Fruit fly (Drosophila melanogaster) whole organism, embryonic: ENCODE results near the gene CG34138.

ENCODE experiments used
- ATbp ChIP-seq: fragments of 200-800 bp; sonication (Bioruptor generic); optimal IDR thresholded peaks from 2 replicates; lab custom pipeline; 2017; ENCODE audit warnings: missing biosample characterization, mild to moderate bottlenecking, missing genetic modification characterization, missing genetic modification reagents
- C15 ChIP-seq: fragments of 200-800 bp; sonication (Bioruptor generic); IDR thresholded peaks from 3 replicates; pipeline ENCODE4 v1.3.6; 2022; ENCODE audit warnings: missing biosample characterization, missing genetic modification characterization
- CG10267 ChIP-seq: fragments of 200-800 bp; sonication (Bioruptor generic); optimal IDR thresholded peaks from 2 replicates; lab custom pipeline; 2018; ENCODE audit warnings: missing biosample characterization, mild to moderate bottlenecking, missing genetic modification characterization, moderate library complexity
- CG10274 ChIP-seq: fragments of 200-800 bp; sonication (Bioruptor generic); optimal IDR thresholded peaks from 3 replicates; lab custom pipeline; 2017; ENCODE audit warnings: missing biosample characterization, mild to moderate bottlenecking, missing genetic modification characterization
- CG10431 ChIP-seq: fragments of 200-800 bp; sonication (Bioruptor generic); optimal IDR thresholded peaks from 3 replicates; lab custom pipeline; 2018; ENCODE audit warnings: missing biosample characterization, mild to moderate bottlenecking, missing genetic modification characterization
- CG11695 ChIP-seq: fragments of 200-800 bp; sonication (Bioruptor generic); IDR thresholded peaks from 3 replicates; pipeline ENCODE4 v1.3.6; 2022; ENCODE audit warnings: missing biosample characterization, missing genetic modification characterization
- CG12071 ChIP-seq: fragments of 200-800 bp; sonication (Bioruptor generic); optimal IDR thresholded peaks from 3 replicates; lab custom pipeline; 2018; ENCODE audit warnings: missing biosample characterization, mild to moderate bottlenecking, missing genetic modification characterization
- CG13123 ChIP-seq: fragments of 200-800 bp; sonication (Bioruptor generic); optimal IDR thresholded peaks from 2 replicates; lab custom pipeline; 2016; ENCODE audit warnings: missing biosample characterization, missing genetic modification characterization
- CG13894 ChIP-seq: fragments of 200-800 bp; sonication (Bioruptor generic); optimal IDR thresholded peaks from 3 replicates; lab custom pipeline; 2018; ENCODE audit warnings: missing biosample characterization, mild to moderate bottlenecking, missing genetic modification characterization, moderate library complexity
- CG14667 ChIP-seq: fragments of 200-800 bp; sonication (Bioruptor generic); IDR thresholded peaks from 2 replicates; pipeline ENCODE4 v1.3.6; 2022; ENCODE audit warnings: missing biosample characterization, missing genetic modification characterization
- CG15514 ChIP-seq: fragments of 200-800 bp; sonication (Bioruptor generic); optimal IDR thresholded peaks from 3 replicates; lab custom pipeline; 2017; ENCODE audit warnings: missing biosample characterization, missing genetic modification characterization, mild to moderate bottlenecking, moderate library complexity, missing genetic modification reagents
- CG18599 ChIP-seq: fragments of 200-800 bp; sonication (Bioruptor generic); optimal IDR thresholded peaks from 3 replicates; lab custom pipeline; 2017; ENCODE audit warnings: missing biosample characterization, missing genetic modification characterization, mild to moderate bottlenecking, moderate library complexity, missing genetic modification reagents
- CG2678 ChIP-seq: fragments of 200-800 bp; sonication (Bioruptor generic); optimal IDR thresholded peaks from 3 replicates; lab custom pipeline; 2019; ENCODE audit warnings: missing biosample characterization, mild to moderate bottlenecking, missing genetic modification characterization, moderate library complexity
- CG30403 ChIP-seq: fragments of 200-800 bp; sonication (Bioruptor generic); optimal IDR thresholded peaks from 3 replicates; lab custom pipeline; 2016; ENCODE audit warnings: missing biosample characterization, missing genetic modification characterization
- CG3838 ChIP-seq: fragments of 200-800 bp; sonication (Bioruptor generic); optimal IDR thresholded peaks from 3 replicates; lab custom pipeline; 2016; ENCODE audit warnings: missing biosample characterization, missing genetic modification characterization
- CG42726 ChIP-seq: fragments of 200-800 bp; sonication (Bioruptor generic); IDR thresholded peaks from 2 replicates; pipeline ENCODE4 v1.3.6; 2022; ENCODE audit warnings: missing biosample characterization, missing genetic modification characterization; ENCODE audit not compliant: partially characterized antibody
- CG4854 ChIP-seq: fragments of 200-800 bp; sonication (Bioruptor generic); optimal IDR thresholded peaks from 2 replicates; lab custom pipeline; 2016; ENCODE audit warnings: missing biosample characterization, missing genetic modification characterization, inconsistent platforms
- CG6654 ChIP-seq: fragments of 200-800 bp; sonication (Bioruptor generic); optimal IDR thresholded peaks from 2 replicates; lab custom pipeline; 2017; ENCODE audit warnings: missing biosample characterization, mild to moderate bottlenecking, missing genetic modification characterization
- CG6689 ChIP-seq: fragments of 200-800 bp; sonication (Bioruptor generic); IDR thresholded peaks from 2 replicates; pipeline ENCODE4 v1.3.6; 2022; ENCODE audit warnings: missing biosample characterization, missing genetic modification characterization
- CG7786 ChIP-seq: fragments of 200-800 bp; sonication (Bioruptor generic); optimal IDR thresholded peaks from 2 replicates; lab custom pipeline; 2016; ENCODE audit warnings: missing biosample characterization, missing genetic modification characterization
- CG9817 ChIP-seq: fragments of 200-800 bp; sonication (Bioruptor generic); optimal IDR thresholded peaks from 2 replicates; lab custom pipeline; 2018; ENCODE audit warnings: missing biosample characterization, mild to moderate bottlenecking, missing genetic modification characterization, moderate library complexity
- CHES-1-like ChIP-seq: fragments of 200-800 bp; sonication (Bioruptor generic); optimal IDR thresholded peaks from 2 replicates; lab custom pipeline; 2016; ENCODE audit warnings: missing biosample characterization, missing genetic modification characterization
- Dek ChIP-seq: fragments of 200-800 bp; sonication (Bioruptor generic); optimal IDR thresholded peaks from 3 replicates; lab custom pipeline; 2019; ENCODE audit warnings: missing biosample characterization, mild to moderate bottlenecking, missing genetic modification characterization, moderate library complexity
- ERR ChIP-seq: fragments of 200-800 bp; sonication (Bioruptor generic); optimal IDR thresholded peaks from 2 replicates; lab custom pipeline; 2016; ENCODE audit warnings: missing biosample characterization, missing genetic modification characterization
- Ets65A ChIP-seq: fragments of 200-800 bp; sonication (Bioruptor generic); peaks from one replicate; lab custom pipeline; 2016; ENCODE audit warnings: missing biosample characterization, missing genetic modification characterization
- HLHmδ ChIP-seq: fragments of 200-800 bp; sonication (Bioruptor generic); optimal IDR thresholded peaks from 2 replicates; lab custom pipeline; 2018; ENCODE audit warnings: missing biosample characterization, mild to moderate bottlenecking, missing genetic modification characterization, moderate library complexity
- Hey ChIP-seq: fragments of 200-800 bp; sonication (Bioruptor generic); optimal IDR thresholded peaks from 3 replicates; lab custom pipeline; 2018; ENCODE audit warnings: missing biosample characterization, mild to moderate bottlenecking, missing genetic modification characterization
- HmgD ChIP-seq: fragments of 200-800 bp; sonication (Bioruptor generic); optimal IDR thresholded peaks from 3 replicates; lab custom pipeline; 2016; ENCODE audit warnings: missing biosample characterization, missing genetic modification characterization
- Neu2 ChIP-seq: fragments of 200-800 bp; sonication (Bioruptor generic); optimal IDR thresholded peaks from 3 replicates; lab custom pipeline; 2016; ENCODE audit warnings: missing biosample characterization, missing genetic modification characterization, borderline replicate concordance
- Pdp1 ChIP-seq, 2 experiments: fragments of 200-800 bp; sonication (Bioruptor generic); optimal IDR thresholded peaks; 3 replicates each; lab custom pipeline; 2016; ENCODE audit warnings: missing biosample characterization in 2 of 2, missing genetic modification characterization in 2 of 2, mild to moderate bottlenecking in 1 of 2, moderate library complexity in 1 of 2
- Poxn ChIP-seq: fragments of 200-800 bp; sonication (Bioruptor generic); IDR thresholded peaks from 2 replicates; pipeline ENCODE4 v1.3.6; 2022; ENCODE audit warnings: missing biosample characterization, missing genetic modification characterization
- Sry-δ ChIP-seq: fragments of 200-800 bp; sonication (Bioruptor generic); optimal IDR thresholded peaks from 2 replicates; lab custom pipeline; 2016; ENCODE audit warnings: missing biosample characterization, missing genetic modification characterization
- Usf ChIP-seq: fragments of 200-800 bp; sonication (Bioruptor generic); optimal IDR thresholded peaks from 2 replicates; lab custom pipeline; 2017; ENCODE audit warnings: missing genotype, missing biosample characterization, missing genetic modification characterization
- ac ChIP-seq: fragments of 200-800 bp; sonication (Bioruptor generic); optimal IDR thresholded peaks from 3 replicates; lab custom pipeline; 2017; ENCODE audit warnings: missing biosample characterization, mild to moderate bottlenecking, missing genetic modification characterization
- br ChIP-seq: fragments of >200 bp; optimal IDR thresholded peaks from 2 replicates; lab custom pipeline; 2017
- cato ChIP-seq: fragments of 200-800 bp; sonication (Bioruptor generic); optimal IDR thresholded peaks from 2 replicates; lab custom pipeline; 2016; ENCODE audit warnings: missing biosample characterization, missing genetic modification characterization, borderline replicate concordance
- da ChIP-seq: fragments of 200-800 bp; sonication (Bioruptor generic); optimal IDR thresholded peaks from 2 replicates; lab custom pipeline; 2016; ENCODE audit warnings: missing biosample characterization, missing genetic modification characterization
- fd64A ChIP-seq: fragments of 200-800 bp; sonication (Bioruptor generic); optimal IDR thresholded peaks from 3 replicates; lab custom pipeline; 2018; ENCODE audit warnings: missing biosample characterization, mild to moderate bottlenecking, missing genetic modification characterization
- hbn ChIP-seq: fragments of 200-800 bp; sonication (Bioruptor generic); IDR thresholded peaks from 2 replicates; pipeline ENCODE4 v1.3.6; 2022; ENCODE audit warnings: missing biosample characterization, missing genetic modification characterization; ENCODE audit not compliant: partially characterized antibody
- kah ChIP-seq: fragments of 200-800 bp; sonication (Bioruptor generic); optimal IDR thresholded peaks from 2 replicates; lab custom pipeline; 2018; ENCODE audit warnings: missing biosample characterization, mild to moderate bottlenecking, missing genetic modification characterization
- knrl ChIP-seq: fragments of 200-800 bp; sonication (Bioruptor generic); IDR thresholded peaks from 3 replicates; pipeline ENCODE4 v1.3.6; 2022; ENCODE audit warnings: missing biosample characterization, missing genetic modification characterization; ENCODE audit not compliant: partially characterized antibody
- ro ChIP-seq: fragments of 200-800 bp; sonication (Bioruptor generic); IDR thresholded peaks from 2 replicates; pipeline ENCODE4 v1.3.6; 2022; ENCODE audit warnings: missing biosample characterization, missing genetic modification characterization
- sc ChIP-seq, 3 experiments: fragments of >200 bp in 2 of 3; fragments of 200-800 bp in 1 of 3; sonication (Bioruptor generic) in 1 of 3; optimal IDR thresholded peaks; 2 replicates in 2 of 3; 3 replicates in 1 of 3; lab custom pipeline; 2017; ENCODE audit warnings: mild to moderate bottlenecking in 1 of 3, missing biosample characterization in 1 of 3, missing genetic modification characterization in 1 of 3, missing genetic modification reagents in 1 of 3
- scrt ChIP-seq: fragments of 200-800 bp; sonication (Bioruptor generic); optimal IDR thresholded peaks from 2 replicates; lab custom pipeline; 2018; ENCODE audit warnings: missing biosample characterization, mild to moderate bottlenecking, missing genetic modification characterization, moderate library complexity
- sr ChIP-seq: fragments of 200-800 bp; sonication (Bioruptor generic); IDR thresholded peaks from 3 replicates; pipeline ENCODE4 v1.3.6; 2022; ENCODE audit warnings: missing biosample characterization, missing genetic modification characterization
- tup ChIP-seq: fragments of 200-800 bp; sonication (Bioruptor generic); optimal IDR thresholded peaks from 2 replicates; lab custom pipeline; 2016; ENCODE audit warnings: missing biosample characterization, mild to moderate bottlenecking, missing genetic modification characterization, moderate library complexity
- unc-4 ChIP-seq: fragments of 200-800 bp; sonication (Bioruptor generic); IDR thresholded peaks from 2 replicates; pipeline ENCODE4 v1.3.6; 2022; ENCODE audit warnings: missing biosample characterization, missing genetic modification characterization; ENCODE audit not compliant: partially characterized antibody
- vvl ChIP-seq: fragments of 200-800 bp; sonication (Bioruptor generic); IDR thresholded peaks from 2 replicates; pipeline ENCODE4 v1.3.6; 2022; ENCODE audit warnings: missing biosample characterization, missing genetic modification characterization
- wdn ChIP-seq: fragments of 200-800 bp; sonication (Bioruptor generic); IDR thresholded peaks from 2 replicates; pipeline ENCODE4 v1.3.6; 2022; ENCODE audit warnings: missing biosample characterization, missing genetic modification characterization
- zen ChIP-seq: fragments of 200-800 bp; sonication (Bioruptor generic); optimal IDR thresholded peaks from 3 replicates; lab custom pipeline; 2018; ENCODE audit warnings: missing biosample characterization, mild to moderate bottlenecking, missing genetic modification characterization, moderate library complexity

CG34138 gene

DNA sequence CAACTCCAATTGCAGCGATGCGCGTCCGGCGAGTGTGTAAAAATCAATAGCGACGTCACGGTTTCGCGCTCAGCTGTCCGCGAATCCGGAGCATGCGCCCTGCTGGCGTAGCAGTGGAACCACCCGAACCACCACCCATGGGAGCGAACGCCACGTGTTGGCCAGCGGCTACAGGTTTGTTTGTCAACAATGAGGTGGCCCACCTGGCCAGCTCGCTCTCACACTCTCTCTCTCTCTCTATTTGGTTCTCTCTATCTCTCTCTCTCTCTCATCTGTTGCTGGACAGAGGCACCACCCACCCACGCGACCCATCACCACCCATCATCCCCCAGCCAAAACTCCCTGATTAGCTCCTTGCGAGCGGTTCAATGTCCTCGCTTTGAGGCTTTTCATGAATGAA, 21.7 kb downstream of the CG34138 start (continued):
- no peak for TF ChIP-seq br
- TF ChIP-seq CG10274 (GFP tag; lab: Kevin White, UChicago), result no peak
- TF ChIP-seq scrt (GFP tag; lab: Kevin White, UChicago), result peak; percentile 99
- TF ChIP-seq sr, result 0 out of 3 replicates have a peak, but pooled peaks have one; percentile 6
- no peak for TF ChIP-seq CG6689 (GFP tag; lab: Robert Waterston, UW)
- no peak for TF ChIP-seq ERR (GFP tag; lab: Kevin White, UChicago)
- TF ChIP-seq wdn (GFP tag; lab: Robert Waterston, UW), result no peak
- no peak for TF ChIP-seq CG13123
- no peak for TF ChIP-seq CG12071 (GFP tag; lab: Kevin White, UChicago)
- TF ChIP-seq knrl (GFP tag; lab: Robert Waterston, UW), result no peak
- TF ChIP-seq CG10267 (tag; lab: Kevin White, UChicago), result no peak
- no peak for TF ChIP-seq sc (optimal IDR thresholded peaks at IDR 0.05; lab: Kevin White, UChicago)
- TF ChIP-seq sc (GFP tag; optimal IDR thresholded peaks at IDR 0.05; lab: Kevin White, UChicago), result no peak
- TF ChIP-seq C15, result no peak
- TF ChIP-seq ro, result no peak
- TF ChIP-seq CG15514 (GFP tag; lab: Kevin White, UChicago), result peak; percentile 66
- TF ChIP-seq zen (tag; lab: Kevin White, UChicago), result no peak
- TF ChIP-seq HLHmδ (GFP tag; lab: Kevin White, UChicago), result no peak
- no peak for TF ChIP-seq ATbp (GFP tag; lab: Kevin White, UChicago)
- TF ChIP-seq Sry-δ, result no peak
- TF ChIP-seq da, result no peak
- peak; percentile 0 for TF ChIP-seq kah
- TF ChIP-seq CG11695, result no peak
- no peak for TF ChIP-seq tup (GFP tag; lab: Kevin White, UChicago)
- TF ChIP-seq Pdp1 (GFP tag; optimal IDR thresholded peaks at IDR 0.05; lab: Kevin White, UChicago), result no peak
- TF ChIP-seq hbn (GFP tag; lab: Robert Waterston, UW), result 0 out of 2 replicates have a peak, but pooled peaks have one; percentile 25
- no peak for TF ChIP-seq CG10431
- TF ChIP-seq CG6654 (GFP tag; lab: Kevin White, UChicago), result no peak
- no peak for TF ChIP-seq cato
- TF ChIP-seq Poxn, result no peak
- TF ChIP-seq unc-4 (GFP tag; lab: Robert Waterston, UW), result peak; percentile 25; the same call in 1 of the 2 replicates
- TF ChIP-seq CG14667, result no peak
- no peak for TF ChIP-seq CHES-1-like
- no peak for TF ChIP-seq CG2678 (tag; lab: Kevin White, UChicago)
- TF ChIP-seq Ets65A (GFP tag; lab: Kevin White, UChicago), result peak; percentile 6
- TF ChIP-seq fd64A (GFP tag; lab: Kevin White, UChicago), result no peak
- no peak for TF ChIP-seq Dek (tag; lab: Kevin White, UChicago)
- peak; percentile 44 for TF ChIP-seq Hey (tag; lab: Kevin White, UChicago)
- TF ChIP-seq CG30403 (GFP tag; lab: Kevin White, UChicago), result no peak
- TF ChIP-seq CG9817 (tag; lab: Kevin White, UChicago), result no peak
- no peak for TF ChIP-seq vvl (GFP tag; lab: Robert Waterston, UW)
- no peak for TF ChIP-seq CG3838
- TF ChIP-seq HmgD, result no peak
- TF ChIP-seq CG4854, result no peak
- no peak for TF ChIP-seq Neu2
- TF ChIP-seq CG7786 (GFP tag; lab: Kevin White, UChicago), result no peak
- TF ChIP-seq CG13894 (tag; lab: Kevin White, UChicago), result no peak
- no peak for TF ChIP-seq CG18599 (GFP tag; lab: Kevin White, UChicago)
- no peak for TF ChIP-seq ac (GFP tag; lab: Kevin White, UChicago)
- no peak for TF ChIP-seq CG42726
- no peak for TF ChIP-seq Usf
